Fruit fly (Drosophila melanogaster) whole organism, embryonic: ENCODE results near the gene Dpm2.

Source experiments
- CG15514 ChIP-seq: fragments of 200-800 bp; sonication (Bioruptor generic); optimal IDR thresholded peaks from 3 replicates; lab custom pipeline; 2017; ENCODE audit warnings: missing biosample characterization, missing genetic modification characterization, mild to moderate bottlenecking, moderate library complexity, missing genetic modification reagents
- CG16779 ChIP-seq: fragments of 200-800 bp; sonication (Bioruptor generic); IDR thresholded peaks from 2 replicates; pipeline ENCODE4 v1.3.6; 2022; ENCODE audit warnings: missing biosample characterization, missing genetic modification characterization
- CG31441 ChIP-seq: fragments of 200-800 bp; sonication (Bioruptor generic); IDR thresholded peaks from 2 replicates; pipeline ENCODE4 v1.3.6; 2022; ENCODE audit warnings: missing biosample characterization, missing genetic modification characterization
- CG6175 ChIP-seq: fragments of 200-800 bp; sonication (Bioruptor generic); IDR thresholded peaks from 3 replicates; pipeline ENCODE4 v1.3.6; 2022; ENCODE audit warnings: missing biosample characterization, missing genetic modification characterization
- H2.0 ChIP-seq: fragments of 200-800 bp; sonication (Bioruptor generic); IDR thresholded peaks from 2 replicates; pipeline ENCODE4 v1.3.6; 2022; ENCODE audit warnings: missing biosample characterization, missing genetic modification characterization
- Sry-δ ChIP-seq: fragments of 200-800 bp; sonication (Bioruptor generic); optimal IDR thresholded peaks from 2 replicates; lab custom pipeline; 2016; ENCODE audit warnings: missing biosample characterization, missing genetic modification characterization
- caup ChIP-seq: fragments of 200-800 bp; sonication (Bioruptor generic); optimal IDR thresholded peaks from 3 replicates; lab custom pipeline; 2017; ENCODE audit warnings: missing biosample characterization, mild to moderate bottlenecking, missing genetic modification characterization, moderate library complexity; ENCODE audit not compliant: severe bottlenecking
- danr ChIP-seq: fragments of 200-800 bp; sonication (Bioruptor generic); IDR thresholded peaks from 2 replicates; pipeline ENCODE4 v1.3.6; 2022; ENCODE audit warnings: missing biosample characterization, missing genetic modification characterization
- nerfin-2 ChIP-seq: fragments of 200-800 bp; sonication (Bioruptor generic); IDR thresholded peaks from 2 replicates; pipeline ENCODE4 v1.3.6; 2022; ENCODE audit warnings: missing biosample characterization, missing genetic modification characterization; ENCODE audit not compliant: partially characterized antibody
- nmo ChIP-seq: fragments of 200-800 bp; sonication (Bioruptor generic); optimal IDR thresholded peaks from 2 replicates; lab custom pipeline; 2018; ENCODE audit warnings: missing biosample characterization, mild to moderate bottlenecking, missing genetic modification characterization, moderate library complexity
- pzg ChIP-seq: fragments of 200-800 bp; sonication (Bioruptor generic); optimal IDR thresholded peaks from 3 replicates; lab custom pipeline; 2018; ENCODE audit warnings: missing biosample characterization, mild to moderate bottlenecking, missing genetic modification characterization, moderate library complexity
- sens-2 ChIP-seq: fragments of 200-800 bp; sonication (Bioruptor generic); IDR thresholded peaks from 2 replicates; pipeline ENCODE4 v1.3.6; 2022; ENCODE audit warnings: missing biosample characterization, missing genetic modification characterization
- slou ChIP-seq: fragments of 200-800 bp; sonication (Bioruptor generic); optimal IDR thresholded peaks from 3 replicates; lab custom pipeline; 2016; ENCODE audit warnings: missing biosample characterization, missing genetic modification characterization

DNA sequence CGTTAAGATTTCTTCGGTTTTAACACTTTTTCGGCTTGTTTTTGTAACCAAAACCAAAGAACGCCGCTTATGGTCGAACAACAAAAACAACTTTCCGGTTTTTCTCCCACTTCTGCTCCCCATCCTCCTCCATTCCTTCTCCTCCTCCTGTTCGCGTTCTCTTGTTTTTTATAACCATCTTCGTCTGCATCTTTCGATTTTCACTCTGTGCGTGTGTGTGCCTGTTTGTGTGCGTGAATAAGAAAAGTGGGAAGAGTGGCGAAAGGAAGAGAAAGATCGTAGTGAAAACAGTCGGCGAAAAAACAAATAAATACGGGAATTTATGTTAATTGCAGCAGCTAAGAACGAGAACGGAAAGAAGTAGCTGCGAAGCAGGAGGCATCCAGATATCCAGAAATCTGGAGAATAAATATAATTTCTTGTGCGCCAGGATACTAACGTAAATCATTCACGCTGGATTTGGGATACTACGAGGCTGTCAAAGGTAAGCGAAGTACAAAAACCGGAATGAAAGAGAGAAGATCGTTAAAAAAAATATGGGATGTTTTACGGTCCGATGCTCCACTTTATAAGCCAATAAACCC lies 18.1 kb downstream of the Dpm2 start:
- TF ChIP-seq CG31441 (GFP tag; lab: Robert Waterston, UW) (no peak), CG6175 (GFP tag; lab: Robert Waterston, UW) (no peak), caup (no peak), sens-2 (GFP tag; lab: Robert Waterston, UW) (no peak), Sry-δ (no peak), H2.0 (GFP tag; lab: Robert Waterston, UW) (no peak), danr (no peak), CG16779 (GFP tag; lab: Robert Waterston, UW) (no peak), nmo (GFP tag; lab: Kevin White, UChicago) (no peak), slou (GFP tag; lab: Kevin White, UChicago) (no peak), nerfin-2 (GFP tag; lab: Robert Waterston, UW) (no peak), pzg (no peak), CG15514 (GFP tag; lab: Kevin White, UChicago) (no peak)
